Worm (Caenorhabditis elegans) whole organism, L4 larva: Measurements from ENCODE around the gene C05D11.13.

Experiments used
- Y105C5A.15 ChIP-seq: fragments of 200-800 bp; sonication (Bioruptor generic); IDR thresholded peaks from 2 replicates; pipeline ENCODE4 v1.3.6; 2022; ENCODE audit warnings: missing genetic modification characterization, missing compliant biosample characterization
- ama-1 ChIP-seq: fragments of 150-350 bp; optimal IDR thresholded peaks from 2 replicates; lab custom pipeline; 2014; ENCODE audit warnings: inconsistent platforms, mixed read lengths
- ceh-32 ChIP-seq: sonication (generic microtip); optimal IDR thresholded peaks from 2 replicates; lab custom pipeline; 2016; ENCODE audit warnings: mild to moderate bottlenecking, missing genetic modification characterization, missing compliant biosample characterization; ENCODE audit not compliant: poor library complexity
- ceh-44 ChIP-seq: fragments of 200-800 bp; sonication (Bioruptor generic); IDR thresholded peaks from 2 replicates; pipeline ENCODE4 v1.3.6; 2022; ENCODE audit warnings: missing genetic modification reagents, missing genetic modification characterization, missing compliant biosample characterization
- ceh-82 ChIP-seq: sonication (generic microtip); optimal IDR thresholded peaks from 2 replicates; lab custom pipeline; 2017; ENCODE audit warnings: missing biosample characterization, missing genetic modification characterization
- dpl-1 ChIP-seq: fragments of 150-350 bp; optimal IDR thresholded peaks from 2 replicates; lab custom pipeline; 2014; ENCODE audit warnings: missing biosample characterization, missing genetic modification reagents, missing genetic modification characterization
- egl-27 ChIP-seq: sonication (generic microtip); optimal IDR thresholded peaks from 3 replicates; lab custom pipeline; 2017; ENCODE audit warnings: missing biosample characterization, missing genetic modification reagents, missing genetic modification characterization
- lin-38 ChIP-seq: fragments of 200-800 bp; sonication (Bioruptor generic); IDR thresholded peaks from 2 replicates; pipeline ENCODE4 v1.3.6; 2022; ENCODE audit warnings: missing genetic modification reagents, missing genetic modification characterization, missing compliant biosample characterization
- mep-1 ChIP-seq: fragments of 150-350 bp; sonication (generic microtip); optimal IDR thresholded peaks from 3 replicates; lab custom pipeline; 2014; ENCODE audit warnings: missing biosample characterization, missing genetic modification characterization
- nhr-237 ChIP-seq: sonication (generic microtip); optimal IDR thresholded peaks from 2 replicates; lab custom pipeline; 2017; ENCODE audit warnings: missing biosample characterization, missing genetic modification characterization
- nhr-76 ChIP-seq: fragments of 150-350 bp; optimal IDR thresholded peaks from 2 replicates; lab custom pipeline; 2014; ENCODE audit warnings: missing biosample characterization, missing genetic modification characterization
- pqm-1 ChIP-seq: sonication (generic microtip); optimal IDR thresholded peaks from 2 replicates; lab custom pipeline; 2017; ENCODE audit warnings: missing biosample characterization, missing genetic modification characterization
- unc-39 ChIP-seq: sonication (generic microtip); optimal IDR thresholded peaks from 2 replicates; lab custom pipeline; 2017; ENCODE audit warnings: missing biosample characterization, missing genetic modification characterization
- ztf-11 ChIP-seq: fragments of 150-350 bp; optimal IDR thresholded peaks from 2 replicates; lab custom pipeline; 2014; ENCODE audit warnings: missing biosample characterization, missing genetic modification characterization

ce11 chrIII:6467005-6467404 is 22.6 kb upstream of the C05D11.13 start, which contains the start of gene T26A5.2:
- no peak for TF ChIP-seq nhr-237 (tag; lab: Kevin White, UChicago)
- TF ChIP-seq ama-1 (lab: Kevin White, UChicago), result no peak
- no peak for TF ChIP-seq ceh-82 (tag; lab: Kevin White, UChicago)
- TF ChIP-seq dpl-1 (GFP tag; lab: Kevin White, UChicago), result no peak
- no peak for TF ChIP-seq pqm-1 (tag; lab: Kevin White, UChicago)
- no peak for TF ChIP-seq nhr-76
- no peak for TF ChIP-seq lin-38 (GFP tag; lab: Robert Waterston, UW)
- TF ChIP-seq mep-1 (tag; lab: Kevin White, UChicago), result no peak
- no peak for TF ChIP-seq ceh-32 (tag; lab: Kevin White, UChicago)
- no peak for TF ChIP-seq ceh-44
- TF ChIP-seq egl-27 (tag; lab: Kevin White, UChicago), result no peak
- TF ChIP-seq Y105C5A.15 (GFP tag; lab: Robert Waterston, UW), result no peak
- no peak for TF ChIP-seq unc-39 (tag; lab: Kevin White, UChicago)
- TF ChIP-seq ztf-11 (tag; lab: Kevin White, UChicago), result no peak
